Worm (Caenorhabditis elegans): ENCODE results near the gene srh-192.
"Not testable (repeated sequence)": the region's sequence is repeated elsewhere in the genome, so short reads cannot be mapped to it uniquely, and the experiment has no call there.

The srh-192 gene

ce11 chrV:4281699-4282098 lies 33.3 kb downstream of the srh-192 start, which contains the start of gene srt-37:
Gene srt-37, minus strand, starts transcription at chrV:4281799.
- TF ChIP-seq skn-1, mdl-1, tbx-2 (tag; optimal IDR thresholded peaks at IDR 0.05): not testable (repeated sequence)

ce11 chrV:4278735-4279134 lies 36.2 kb downstream of the srh-192 start, which contains the start of gene srt-20:
Gene srt-20, minus strand, starts transcription at chrV:4278835.
- TF ChIP-seq egl-5, mdl-1, nhr-25 (tag; optimal IDR thresholded peaks at IDR 0.05): not testable (repeated sequence)

ce11 chrV:4273372-4273771 lies 41.6 kb downstream of the srh-192 start:
- TF ChIP-seq lin-39 (tag; optimal IDR thresholded peaks at IDR 0.05): no peak
- no peak for TF ChIP-seq elt-2 (tag; optimal IDR thresholded peaks at IDR 0.05)
- TF ChIP-seq daf-12 (tag; optimal IDR thresholded peaks at IDR 0.05): no peak
- TF ChIP-seq nhr-11 (tag; optimal IDR thresholded peaks at IDR 0.05): no peak
- TF ChIP-seq nhr-43 (tag; optimal IDR thresholded peaks at IDR 0.05; ENCODE audit: poor library complexity, severe bottlenecking): no peak
- TF ChIP-seq zag-1 (tag; optimal IDR thresholded peaks at IDR 0.05): no peak
- no peak for TF ChIP-seq ceh-9 (tag; optimal IDR thresholded peaks at IDR 0.05)

ce11 chrV:4271258-4271657 lies 43.7 kb downstream of the srh-192 start, which contains the start of gene srt-38:
Gene srt-38, minus strand, starts transcription at chrV:4271358.
- not testable (repeated sequence) for TF ChIP-seq lsy-12, pha-4, ceh-16 (tag; optimal IDR thresholded peaks at IDR 0.05)

ce11 chrV:4268213-4268612 lies 46.7 kb downstream of the srh-192 start, which contains the start of gene srt-36:
Gene srt-36, minus strand, starts transcription at chrV:4268313.
- TF ChIP-seq ceh-82, nhr-25, ceh-28 (tag; optimal IDR thresholded peaks at IDR 0.05): not testable (repeated sequence)

ce11 chrV:4264516-4264915 lies 50.4 kb downstream of the srh-192 start, which contains the start of gene srt-35:
Gene srt-35, minus strand, starts transcription at chrV:4264616.
- TF ChIP-seq egl-5 (tag; optimal IDR thresholded peaks at IDR 0.05): no peak
- TF ChIP-seq nhr-28 (tag; optimal IDR thresholded peaks at IDR 0.05): no peak
- TF ChIP-seq ztf-11 (tag; optimal IDR thresholded peaks at IDR 0.05): no peak
- TF ChIP-seq skn-1 (tag; optimal IDR thresholded peaks at IDR 0.05): no peak
- TF ChIP-seq nhr-43 (tag; optimal IDR thresholded peaks at IDR 0.05; ENCODE audit: poor library complexity, severe bottlenecking): no peak
- no peak for TF ChIP-seq mml-1 (tag; optimal IDR thresholded peaks at IDR 0.05)
- TF ChIP-seq elt-1 (tag; optimal IDR thresholded peaks at IDR 0.05): no peak
- TF ChIP-seq elt-2 (tag; optimal IDR thresholded peaks at IDR 0.05): no peak
- no peak for TF ChIP-seq ama-1 (optimal IDR thresholded peaks at IDR 0.05)
- no peak for TF ChIP-seq elt-3 (tag; optimal IDR thresholded peaks at IDR 0.05)
- TF ChIP-seq nhr-77 (tag; optimal IDR thresholded peaks at IDR 0.05): no peak
- TF ChIP-seq ceh-16 (tag; optimal IDR thresholded peaks at IDR 0.05): no peak
- no peak for TF ChIP-seq R02D3.7 (tag; optimal IDR thresholded peaks at IDR 0.05)
- TF ChIP-seq jun-1 (tag; optimal IDR thresholded peaks at IDR 0.05): no peak

All from whole organism, L3 larva.